Fruit fly (Drosophila melanogaster) whole organism, wandering third instar larva: ENCODE measurements around the gene Awh.

Experiments
- Abd-B ChIP-seq: fragments of >200 bp; optimal IDR thresholded peaks from 2 replicates; lab custom pipeline; 2017; ENCODE audit warnings: missing biosample characterization, missing genetic modification characterization
- CrebA ChIP-seq: fragments of 200-800 bp; sonication (Bioruptor generic); optimal IDR thresholded peaks from 2 replicates; lab custom pipeline; 2016; ENCODE audit warnings: missing biosample characterization, mild to moderate bottlenecking, missing genetic modification characterization, borderline replicate concordance
- Dfd ChIP-seq: fragments of >200 bp; optimal IDR thresholded peaks from 2 replicates; lab custom pipeline; 2017; ENCODE audit warnings: missing biosample characterization, missing genetic modification characterization
- Hr78 ChIP-seq: fragments of >200 bp; optimal IDR thresholded peaks from 2 replicates; lab custom pipeline; 2017; ENCODE audit warnings: missing biosample characterization, missing genetic modification characterization
- Jra ChIP-seq: sonication (Bioruptor generic); optimal IDR thresholded peaks from 2 replicates; lab custom pipeline; 2016; ENCODE audit warnings: missing biosample characterization, missing genetic modification characterization
- Myc ChIP-seq: fragments of >200 bp; optimal IDR thresholded peaks from 2 replicates; lab custom pipeline; 2017
- Rel ChIP-seq, 2 experiments: fragments of 200-800 bp; sonication (Bioruptor generic) in 1 of 2; optimal IDR thresholded peaks; 2 replicates in 1 of 2; 3 replicates in 1 of 2; lab custom pipeline; 2016 to 2019; ENCODE audit warnings: mild to moderate bottlenecking in 2 of 2, missing biosample characterization in 2 of 2, missing genetic modification characterization in 2 of 2, moderate library complexity in 1 of 2
- brk ChIP-seq: fragments of 200-800 bp; sonication (Bioruptor generic); optimal IDR thresholded peaks from 2 replicates; lab custom pipeline; 2016; ENCODE audit warnings: missing biosample characterization, mild to moderate bottlenecking, missing genetic modification characterization
- h ChIP-seq: fragments of 200-800 bp; sonication (Bioruptor generic); optimal IDR thresholded peaks from 3 replicates; lab custom pipeline; 2016; ENCODE audit warnings: missing biosample characterization, mild to moderate bottlenecking, missing genetic modification characterization
- lola ChIP-seq: fragments of >200 bp; optimal IDR thresholded peaks from 2 replicates; lab custom pipeline; 2017; ENCODE audit warnings: missing biosample characterization, missing genetic modification characterization
- pan ChIP-seq: fragments of >200 bp; optimal IDR thresholded peaks from 2 replicates; lab custom pipeline; 2017
- psq ChIP-seq: fragments of 200-800 bp; sonication (Bioruptor generic); optimal IDR thresholded peaks from 3 replicates; lab custom pipeline; 2017; ENCODE audit warnings: missing biosample characterization, mild to moderate bottlenecking, missing genetic modification characterization, moderate library complexity
- woc ChIP-seq: sonication (Bioruptor generic); optimal IDR thresholded peaks from 2 replicates; lab custom pipeline; 2016; ENCODE audit warnings: missing biosample characterization, mild to moderate bottlenecking, missing genetic modification characterization

- TF ChIP-seq brk = no peak
- no peak for TF ChIP-seq lola
- no peak for TF ChIP-seq woc
- no peak for TF ChIP-seq psq (GFP tag; lab: Kevin White, UChicago)
- no peak for TF ChIP-seq Hr78 (GFP tag; lab: Kevin White, UChicago)
- no peak for TF ChIP-seq h (GFP tag; lab: Kevin White, UChicago)
- no peak for TF ChIP-seq Dfd (GFP tag; lab: Kevin White, UChicago)
- no peak for TF ChIP-seq Jra (GFP tag; lab: Kevin White, UChicago)
- no peak for TF ChIP-seq pan (lab: Kevin White, UChicago)
- TF ChIP-seq Rel (GFP tag; optimal IDR thresholded peaks at IDR 0.05; lab: Kevin White, UChicago) = no peak
- TF ChIP-seq Rel (tag; optimal IDR thresholded peaks at IDR 0.05; lab: Kevin White, UChicago) = no peak
- TF ChIP-seq CrebA = no peak
- no peak for TF ChIP-seq Myc
- no peak for TF ChIP-seq Abd-B
Observed at dm6 chr3L:3882046-3882445, 36.0 kb downstream of the Awh start.
